Worm (Caenorhabditis elegans): ENCODE results near the gene col-44.

The col-44 gene

DNA sequence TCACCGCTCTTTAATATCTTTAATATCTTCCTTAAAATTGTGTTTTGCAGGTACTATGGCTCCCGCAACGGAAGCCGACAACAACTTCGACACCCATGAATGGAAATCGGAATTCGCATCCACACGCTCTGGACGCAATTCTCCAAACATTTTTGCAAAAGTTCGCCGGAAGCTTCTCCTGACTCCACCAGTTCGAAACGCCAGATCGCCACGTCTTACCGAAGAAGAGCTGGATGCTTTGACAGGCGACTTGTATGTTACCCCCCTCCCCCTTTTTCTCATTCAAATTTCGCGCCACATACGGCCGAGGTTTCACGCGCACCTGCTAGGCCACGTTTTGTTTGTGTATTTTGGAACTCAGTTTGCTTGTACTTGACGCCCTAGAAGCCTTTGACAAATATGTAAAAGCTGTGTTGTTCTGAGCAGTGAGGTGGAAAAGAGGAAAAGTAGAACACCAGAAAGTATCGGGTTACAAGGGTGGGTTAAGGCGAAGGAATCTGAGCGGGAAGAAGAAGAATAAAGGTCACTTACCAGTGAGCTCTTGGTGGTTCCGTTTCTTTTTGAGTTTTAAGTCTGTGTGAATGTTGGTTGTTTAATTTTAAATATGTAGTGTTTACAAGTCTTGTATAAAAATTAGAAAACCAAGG lies 6.4 kb upstream of the col-44 start, which contains the start of gene unc-84:
unc-84 (plus strand) TSS at position 51 of the 647 bp plus-strand sequence.
- TF ChIP-seq ztf-1 (GFP tag; conservative IDR thresholded peaks at IDR 0.05) (no peak), C34F6.9 (tag; optimal IDR thresholded peaks at IDR 0.05) (peak; percentile 2), elt-3 (tag; optimal IDR thresholded peaks at IDR 0.05) (no peak), nhr-11 (tag; optimal IDR thresholded peaks at IDR 0.05) (no peak), sem-4 (tag; optimal IDR thresholded peaks at IDR 0.05) (no peak), F13H6.1 (tag; optimal IDR thresholded peaks at IDR 0.05) (peak; percentile 1), unc-55 (GFP tag; optimal IDR thresholded peaks at IDR 0.05) (peak; percentile 9), ceh-16 (tag; optimal IDR thresholded peaks at IDR 0.05) (no peak), gmeb-1 (tag; optimal IDR thresholded peaks at IDR 0.05) (peak; percentile 55)

- TF ChIP-seq nhr-10 (tag; optimal IDR thresholded peaks at IDR 0.05) (no peak), elt-1 (tag; optimal IDR thresholded peaks at IDR 0.05) (no peak)
Observed at ce11 chrX:13589735-13590134, 1.5 kb upstream of the col-44 start, which contains the start of gene col-9. Gene col-9 (plus strand): TSS chrX:13590035.

- no peak for TF ChIP-seq sma-9 (GFP tag; optimal IDR thresholded peaks at IDR 0.05)
- TF ChIP-seq sma-9 (tag; optimal IDR thresholded peaks at IDR 0.05): no peak
- no peak for TF ChIP-seq ama-1 (optimal IDR thresholded peaks at IDR 0.05)
- TF ChIP-seq nhr-6 (tag; optimal IDR thresholded peaks at IDR 0.05): no peak
- no peak for TF ChIP-seq C34F6.9 (tag; optimal IDR thresholded peaks at IDR 0.05)
Observed at ce11 chrX:13590688-13591087, 587 bp upstream of the col-44 start.

ce11 chrX:13591953-13592352 lies 678 bp downstream of the col-44 start:
- no peak for TF ChIP-seq nhr-77 (tag; optimal IDR thresholded peaks at IDR 0.05)
- TF ChIP-seq blmp-1 (tag; optimal IDR thresholded peaks at IDR 0.05; ENCODE audit: insufficient read depth): no peak
- no peak for TF ChIP-seq aly-2 (tag; optimal IDR thresholded peaks at IDR 0.05)
- TF ChIP-seq ZK546.5 (tag; optimal IDR thresholded peaks at IDR 0.05): no peak
- TF ChIP-seq ztf-11 (tag; optimal IDR thresholded peaks at IDR 0.05): no peak
- TF ChIP-seq zag-1 (tag; optimal IDR thresholded peaks at IDR 0.05): no peak
- TF ChIP-seq nhr-129 (tag; optimal IDR thresholded peaks at IDR 0.05): no peak
- TF ChIP-seq egl-27 (tag; optimal IDR thresholded peaks at IDR 0.05): no peak
- no peak for TF ChIP-seq lin-11 (tag; optimal IDR thresholded peaks at IDR 0.05)
- no peak for TF ChIP-seq lin-13 (GFP tag; optimal IDR thresholded peaks at IDR 0.05)
- TF ChIP-seq lin-39 (tag; optimal IDR thresholded peaks at IDR 0.05): no peak
- no peak for TF ChIP-seq mab-5 (tag; optimal IDR thresholded peaks at IDR 0.05)
- TF ChIP-seq ztf-1 (GFP tag; conservative IDR thresholded peaks at IDR 0.05): no peak
- TF ChIP-seq nhr-25 (tag; optimal IDR thresholded peaks at IDR 0.05): no peak
- TF ChIP-seq C34F6.9 (tag; optimal IDR thresholded peaks at IDR 0.05): no peak
- TF ChIP-seq peb-1 (tag; optimal IDR thresholded peaks at IDR 0.05): no peak
- TF ChIP-seq R02D3.7 (tag; optimal IDR thresholded peaks at IDR 0.05): no peak
- TF ChIP-seq unc-39 (tag; optimal IDR thresholded peaks at IDR 0.05): no peak
- no peak for TF ChIP-seq nhr-6 (tag; optimal IDR thresholded peaks at IDR 0.05)

- TF ChIP-seq lin-11 (tag; optimal IDR thresholded peaks at IDR 0.05): no peak
- TF ChIP-seq aly-2 (tag; optimal IDR thresholded peaks at IDR 0.05): no peak
- TF ChIP-seq unc-39 (tag; optimal IDR thresholded peaks at IDR 0.05): no peak
- TF ChIP-seq elt-3 (tag; optimal IDR thresholded peaks at IDR 0.05): no peak
- no peak for TF ChIP-seq unc-55 (GFP tag; optimal IDR thresholded peaks at IDR 0.05)
- TF ChIP-seq peb-1 (tag; optimal IDR thresholded peaks at IDR 0.05): no peak
- TF ChIP-seq elt-1 (tag; optimal IDR thresholded peaks at IDR 0.05): no peak
- TF ChIP-seq skn-1 (tag; optimal IDR thresholded peaks at IDR 0.05): no peak
- no peak for TF ChIP-seq sma-3 (GFP tag; optimal IDR thresholded peaks at IDR 0.05)
- TF ChIP-seq ceh-16 (tag; optimal IDR thresholded peaks at IDR 0.05): no peak
- TF ChIP-seq lin-13 (GFP tag; optimal IDR thresholded peaks at IDR 0.05): no peak
- no peak for TF ChIP-seq nhr-11 (tag; optimal IDR thresholded peaks at IDR 0.05)
- TF ChIP-seq ztf-4 (tag; optimal IDR thresholded peaks at IDR 0.05): no peak
Observed at ce11 chrX:13592367-13592766, 1.1 kb downstream of the col-44 start, which contains the start of gene F54B11.4. Gene F54B11.4 (plus strand): TSS chrX:13592667.

All from whole organism, L2 larva.